Fruit fly (Drosophila melanogaster) whole organism, embryonic: ENCODE data around the gene Pex5.

ENCODE experiments used
- CG11247 ChIP-seq: fragments of 200-800 bp; sonication (Bioruptor generic); IDR thresholded peaks from 2 replicates; pipeline ENCODE4 v1.3.6; 2022; ENCODE audit warnings: missing biosample characterization, missing genetic modification characterization
- CG13424 ChIP-seq: fragments of 200-800 bp; sonication (Bioruptor generic); optimal IDR thresholded peaks from 2 replicates; lab custom pipeline; 2019; ENCODE audit warnings: missing biosample characterization, mild to moderate bottlenecking, missing genetic modification characterization, moderate library complexity
- CG14014 ChIP-seq: fragments of 200-800 bp; sonication (Bioruptor generic); IDR thresholded peaks from 2 replicates; pipeline ENCODE4 v1.3.6; 2022; ENCODE audit warnings: missing biosample characterization, missing genetic modification characterization
- CG15269 ChIP-seq: fragments of 200-800 bp; sonication (Bioruptor generic); optimal IDR thresholded peaks from 2 replicates; lab custom pipeline; 2018; ENCODE audit warnings: missing biosample characterization, mild to moderate bottlenecking, missing genetic modification characterization, moderate library complexity
- CG17612 ChIP-seq: fragments of 200-800 bp; sonication (Bioruptor generic); IDR thresholded peaks from 2 replicates; pipeline ENCODE4 v1.3.6; 2022; ENCODE audit warnings: missing biosample characterization, missing genetic modification characterization
- CG2199 ChIP-seq: fragments of 200-800 bp; sonication (Bioruptor generic); IDR thresholded peaks from 3 replicates; pipeline ENCODE4 v1.3.6; 2022; ENCODE audit warnings: missing biosample characterization, missing genetic modification characterization
- CG31224 ChIP-seq: fragments of 200-800 bp; sonication (Bioruptor generic); IDR thresholded peaks from 2 replicates; pipeline ENCODE4 v1.3.6; 2022; ENCODE audit warnings: missing biosample characterization, missing genetic modification characterization
- CG33213 ChIP-seq: fragments of 200-800 bp; sonication (Bioruptor generic); optimal IDR thresholded peaks from 3 replicates; lab custom pipeline; 2016; ENCODE audit warnings: missing biosample characterization, missing genetic modification characterization
- CG4360 ChIP-seq: fragments of 200-800 bp; sonication (Bioruptor generic); IDR thresholded peaks from 2 replicates; pipeline ENCODE4 v1.3.6; 2022; ENCODE audit warnings: missing biosample characterization, missing genetic modification characterization
- CG5953 ChIP-seq: fragments of 200-800 bp; sonication (Bioruptor generic); IDR thresholded peaks from 2 replicates; pipeline ENCODE4 v1.3.6; 2022; ENCODE audit warnings: missing biosample characterization, missing genetic modification characterization
- CG6765 ChIP-seq: fragments of 200-800 bp; sonication (Bioruptor generic); optimal IDR thresholded peaks from 3 replicates; lab custom pipeline; 2017; ENCODE audit warnings: missing biosample characterization, mild to moderate bottlenecking, missing genetic modification characterization
- CG7786 ChIP-seq: fragments of 200-800 bp; sonication (Bioruptor generic); optimal IDR thresholded peaks from 2 replicates; lab custom pipeline; 2016; ENCODE audit warnings: missing biosample characterization, missing genetic modification characterization
- CHES-1-like ChIP-seq: fragments of 200-800 bp; sonication (Bioruptor generic); optimal IDR thresholded peaks from 2 replicates; lab custom pipeline; 2016; ENCODE audit warnings: missing biosample characterization, missing genetic modification characterization
- E2f1 ChIP-seq: fragments of 200-800 bp; sonication (Bioruptor generic); IDR thresholded peaks from 2 replicates; pipeline ENCODE4 v1.3.6; 2022; ENCODE audit warnings: missing biosample characterization, missing genetic modification characterization
- Eip74EF ChIP-seq, 2 experiments: fragments of 200-800 bp in 1 of 2; fragments of >200 bp in 1 of 2; sonication (Bioruptor generic) in 1 of 2; optimal IDR thresholded peaks; 2 replicates each; lab custom pipeline; 2017 to 2019; ENCODE audit warnings: missing biosample characterization in 2 of 2, missing genetic modification characterization in 2 of 2, mild to moderate bottlenecking in 1 of 2, moderate library complexity in 1 of 2
- Hmr ChIP-seq: fragments of 200-800 bp; sonication (Bioruptor generic); optimal IDR thresholded peaks from 3 replicates; lab custom pipeline; 2017; ENCODE audit warnings: mild to moderate bottlenecking, missing biosample characterization, missing genetic modification reagents, missing genetic modification characterization
- Hr3 ChIP-seq: fragments of 200-800 bp; sonication (Bioruptor generic); optimal IDR thresholded peaks from 3 replicates; lab custom pipeline; 2016; ENCODE audit warnings: missing biosample characterization, missing genetic modification characterization
- Hr51 ChIP-seq, 2 experiments: fragments of 200-800 bp; sonication (Bioruptor generic); optimal IDR thresholded peaks; 2 replicates in 1 of 2; 3 replicates in 1 of 2; lab custom pipeline; 2016 to 2018; ENCODE audit warnings: missing biosample characterization in 2 of 2, missing genetic modification characterization in 2 of 2, mild to moderate bottlenecking in 1 of 2, moderate library complexity in 1 of 2
- NC2α ChIP-seq: fragments of 200-800 bp; sonication (Bioruptor generic); optimal IDR thresholded peaks from 2 replicates; lab custom pipeline; 2016; ENCODE audit warnings: missing biosample characterization, missing genetic modification characterization
- NfI ChIP-seq: fragments of 200-800 bp; sonication (Bioruptor generic); optimal IDR thresholded peaks from 3 replicates; lab custom pipeline; 2018; ENCODE audit warnings: missing biosample characterization, mild to moderate bottlenecking, missing genetic modification characterization, moderate library complexity
- Optix ChIP-seq: fragments of 200-800 bp; sonication (Bioruptor generic); IDR thresholded peaks from 3 replicates; pipeline ENCODE4 v1.3.6; 2022; ENCODE audit warnings: missing biosample characterization, missing genetic modification characterization
- Six4 ChIP-seq: fragments of 200-800 bp; sonication (Bioruptor generic); optimal IDR thresholded peaks from 2 replicates; lab custom pipeline; 2016; ENCODE audit warnings: missing biosample characterization, missing genetic modification characterization
- Spps ChIP-seq: fragments of 200-800 bp; sonication (Bioruptor generic); optimal IDR thresholded peaks from 2 replicates; lab custom pipeline; 2018; ENCODE audit warnings: missing biosample characterization, mild to moderate bottlenecking, missing genetic modification characterization
- Stat92E ChIP-seq, 3 experiments: fragments of >200 bp in 2 of 3; fragments of 200-800 bp in 1 of 3; sonication (Bioruptor generic) in 1 of 3; optimal IDR thresholded peaks; 2 replicates each; lab custom pipeline; 2017 to 2019; ENCODE audit warnings: missing biosample characterization in 3 of 3, missing genetic modification characterization in 3 of 3, mild to moderate bottlenecking in 1 of 3, moderate library complexity in 1 of 3
- Xbp1 ChIP-seq: fragments of 200-800 bp; sonication (Bioruptor generic); optimal IDR thresholded peaks from 3 replicates; lab custom pipeline; 2016; ENCODE audit warnings: missing biosample characterization, mild to moderate bottlenecking, missing genetic modification characterization
- al ChIP-seq: fragments of 200-800 bp; sonication (Bioruptor generic); IDR thresholded peaks from 2 replicates; pipeline ENCODE4 v1.3.6; 2022; ENCODE audit warnings: missing biosample characterization, missing genetic modification characterization
- ash1 ChIP-seq: fragments of 200-800 bp; sonication (Bioruptor generic); optimal IDR thresholded peaks from 2 replicates; lab custom pipeline; 2018; ENCODE audit warnings: missing biosample characterization, mild to moderate bottlenecking, missing genetic modification characterization
- ato ChIP-seq: fragments of 200-800 bp; sonication (Bioruptor generic); IDR thresholded peaks from 2 replicates; pipeline ENCODE4 v1.3.6; 2022; ENCODE audit warnings: missing biosample characterization, missing genetic modification characterization; ENCODE audit not compliant: partially characterized antibody
- bcd ChIP-seq: fragments of 200-800 bp; sonication (Bioruptor generic); optimal IDR thresholded peaks from 2 replicates; lab custom pipeline; 2017; ENCODE audit warnings: missing biosample characterization, mild to moderate bottlenecking, missing genetic modification characterization
- btn ChIP-seq: fragments of 200-800 bp; sonication (Bioruptor generic); optimal IDR thresholded peaks from 2 replicates; lab custom pipeline; 2016; ENCODE audit warnings: missing biosample characterization, missing genetic modification characterization
- cato ChIP-seq: fragments of 200-800 bp; sonication (Bioruptor generic); optimal IDR thresholded peaks from 2 replicates; lab custom pipeline; 2016; ENCODE audit warnings: missing biosample characterization, missing genetic modification characterization, borderline replicate concordance
- ci ChIP-seq: fragments of 200-800 bp; sonication (Bioruptor generic); IDR thresholded peaks from 3 replicates; pipeline ENCODE4 v1.3.6; 2022; ENCODE audit warnings: missing biosample characterization, missing genetic modification characterization
- dan ChIP-seq: fragments of 200-800 bp; sonication (Bioruptor generic); IDR thresholded peaks from 2 replicates; pipeline ENCODE4 v1.3.6; 2022; ENCODE audit warnings: missing biosample characterization, missing genetic modification characterization
- dati ChIP-seq: fragments of 200-800 bp; sonication (Bioruptor generic); IDR thresholded peaks from 2 replicates; pipeline ENCODE4 v1.3.6; 2022; ENCODE audit warnings: missing biosample characterization, missing genetic modification characterization
- dm ChIP-seq: fragments of 200-800 bp; sonication (Bioruptor generic); optimal IDR thresholded peaks from 3 replicates; lab custom pipeline; 2016; ENCODE audit warnings: missing biosample characterization, missing genetic modification characterization
- en ChIP-seq: fragments of 200-800 bp; sonication (Bioruptor generic); optimal IDR thresholded peaks from 2 replicates; lab custom pipeline; 2016; ENCODE audit warnings: missing biosample characterization, missing genetic modification characterization
- fru ChIP-seq: fragments of >200 bp; optimal IDR thresholded peaks from 2 replicates; lab custom pipeline; 2017
- hkb ChIP-seq, 2 experiments: fragments of 200-800 bp in 1 of 2; fragments of >200 bp in 1 of 2; sonication (Bioruptor generic) in 1 of 2; IDR thresholded peaks in 1 of 2; optimal IDR thresholded peaks in 1 of 2; 2 replicates each; pipeline versions ENCODE4 v1.3.6 to Lab custom; 2017 to 2022; ENCODE audit warnings: missing biosample characterization in 1 of 2, missing genetic modification characterization in 1 of 2
- klu ChIP-seq: fragments of 200-800 bp; sonication (Bioruptor generic); IDR thresholded peaks from 2 replicates; pipeline ENCODE4 v1.3.6; 2022; ENCODE audit warnings: missing biosample characterization, missing genetic modification characterization
- lab ChIP-seq: fragments of 200-800 bp; sonication (Bioruptor generic); optimal IDR thresholded peaks from 3 replicates; lab custom pipeline; 2017; ENCODE audit warnings: missing biosample characterization, missing genetic modification characterization, mild to moderate bottlenecking, moderate library complexity, missing genetic modification reagents
- pan ChIP-seq, 4 experiments: fragments of >200 bp in 3 of 4; fragments of 200-800 bp in 1 of 4; sonication (Bioruptor generic) in 1 of 4; optimal IDR thresholded peaks in 3 of 4; IDR thresholded peaks in 1 of 4; 2 replicates each; pipeline versions ENCODE4 v1.3.6 to Lab custom; 2017 to 2022; ENCODE audit warnings: missing biosample characterization in 2 of 4, missing genetic modification characterization in 2 of 4, mixed read lengths in 1 of 4
- ranshi ChIP-seq: fragments of 200-800 bp; sonication (Bioruptor generic); IDR thresholded peaks from 2 replicates; pipeline ENCODE4 v1.3.6; 2022; ENCODE audit warnings: missing biosample characterization, missing genetic modification characterization
- scrt ChIP-seq: fragments of 200-800 bp; sonication (Bioruptor generic); optimal IDR thresholded peaks from 2 replicates; lab custom pipeline; 2018; ENCODE audit warnings: missing biosample characterization, mild to moderate bottlenecking, missing genetic modification characterization, moderate library complexity
- sima ChIP-seq: fragments of 200-800 bp; sonication (Bioruptor generic); optimal IDR thresholded peaks from 2 replicates; lab custom pipeline; 2016; ENCODE audit warnings: missing biosample characterization, missing genetic modification characterization
- slbo ChIP-seq: fragments of 200-800 bp; sonication (Bioruptor generic); IDR thresholded peaks from 2 replicates; pipeline ENCODE4 v1.3.6; 2022; ENCODE audit warnings: missing biosample characterization, missing genetic modification characterization
- sna ChIP-seq: fragments of 200-800 bp; sonication (Bioruptor generic); IDR thresholded peaks from 2 replicates; pipeline ENCODE4 v1.3.6; 2022; ENCODE audit warnings: missing biosample characterization, missing genetic modification characterization; ENCODE audit not compliant: partially characterized antibody
- toy ChIP-seq: fragments of 200-800 bp; sonication (Bioruptor generic); IDR thresholded peaks from 2 replicates; pipeline ENCODE4 v1.3.6; 2022; ENCODE audit warnings: missing biosample characterization, missing genetic modification characterization
- yki ChIP-seq: fragments of >200 bp; optimal IDR thresholded peaks from 3 replicates; lab custom pipeline; 2018
- zfh1 ChIP-seq: fragments of 200-800 bp; sonication (Bioruptor generic); IDR thresholded peaks from 3 replicates; pipeline ENCODE4 v1.3.6; 2022; ENCODE audit warnings: missing biosample characterization, missing genetic modification characterization

The Pex5 gene

DNA sequence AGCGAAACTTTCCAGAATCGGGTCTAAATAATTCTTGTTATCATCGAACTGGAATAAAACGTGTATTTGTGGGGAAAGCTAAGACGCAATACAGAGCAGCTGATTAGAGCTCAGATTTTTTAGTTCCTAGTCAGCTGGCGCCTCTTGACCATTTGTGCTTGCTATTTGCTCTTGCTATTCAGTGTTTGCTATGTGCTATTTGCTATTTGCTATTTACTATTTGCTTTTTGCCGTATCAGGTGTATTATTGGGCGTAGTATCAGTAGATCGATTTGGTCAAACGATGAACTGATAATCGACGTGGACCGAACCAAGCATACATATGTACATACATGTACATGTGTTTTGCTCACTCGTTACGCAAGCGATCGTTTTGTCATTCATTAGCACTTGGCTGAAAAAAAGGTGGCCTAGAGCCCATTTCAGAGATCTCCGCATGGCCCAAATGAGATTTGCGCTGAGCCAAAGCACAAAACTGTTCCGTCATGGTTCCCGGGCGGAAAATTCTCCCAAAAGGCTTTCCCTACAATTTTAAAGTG, 23.4 kb downstream of the Pex5 start (continued):
- peak; percentile 57 for TF ChIP-seq CHES-1-like (GFP tag; lab: Kevin White, UChicago)
- no peak for TF ChIP-seq fru
- peak; percentile 81 for TF ChIP-seq Hmr
- no peak for TF ChIP-seq ranshi
- TF ChIP-seq klu (GFP tag; lab: Robert Waterston, UW): 0 out of 2 replicates have a peak, but pooled peaks have one; percentile 23
- TF ChIP-seq dan (GFP tag; lab: Robert Waterston, UW): no peak
- TF ChIP-seq sna (GFP tag; lab: Robert Waterston, UW): no peak
- TF ChIP-seq E2f1 (GFP tag; lab: Robert Waterston, UW): no peak
- no peak for TF ChIP-seq Optix
- peak; percentile 52; the same call in 1 of the 2 replicates for TF ChIP-seq CG14014
- TF ChIP-seq pan (optimal IDR thresholded peaks at IDR 0.05; lab: Kevin White, UChicago): no peak
- peak in 1 of 2 experiments; percentile 63 for TF ChIP-seq pan (GFP tag; optimal IDR thresholded peaks at IDR 0.05 in 1 of 2, IDR thresholded peaks at IDR 0.05 in 1 of 2)
- TF ChIP-seq cato: no peak
- TF ChIP-seq hkb (optimal IDR thresholded peaks at IDR 0.05; lab: Kevin White, UChicago): no peak
- peak; percentile 72 for TF ChIP-seq hkb (GFP tag; IDR thresholded peaks at IDR 0.05; lab: Robert Waterston, UW)
- TF ChIP-seq CG17612 (GFP tag; lab: Robert Waterston, UW): no peak
- TF ChIP-seq scrt: peak; percentile 17
- no peak for TF ChIP-seq yki (lab: Kevin White, UChicago)
- TF ChIP-seq ash1: peak; percentile 29
- TF ChIP-seq toy: peak; percentile 53; the same call in 1 of the 2 replicates
- TF ChIP-seq sima (GFP tag; lab: Kevin White, UChicago): no peak
- TF ChIP-seq ato (GFP tag; lab: Robert Waterston, UW): no peak
- no peak for TF ChIP-seq NC2α (GFP tag; lab: Kevin White, UChicago)
- TF ChIP-seq Spps: no peak
- peak; percentile 50 for TF ChIP-seq CG33213 (GFP tag; lab: Kevin White, UChicago)
- peak; percentile 52 for TF ChIP-seq slbo
- no peak for TF ChIP-seq Stat92E (GFP tag; optimal IDR thresholded peaks at IDR 0.05; lab: Kevin White, UChicago)
- TF ChIP-seq CG5953 (GFP tag; lab: Robert Waterston, UW): 0 out of 2 replicates have a peak, but pooled peaks have one; percentile 31
- TF ChIP-seq ci (GFP tag; lab: Robert Waterston, UW): peak; percentile 76; the same call in 2 of the 3 replicates
- no peak for TF ChIP-seq dati (GFP tag; lab: Robert Waterston, UW)
- TF ChIP-seq CG2199 (GFP tag; lab: Robert Waterston, UW): no peak
- TF ChIP-seq CG4360 (GFP tag; lab: Robert Waterston, UW): no peak
- TF ChIP-seq btn (GFP tag; lab: Kevin White, UChicago): peak; percentile 18
- no peak for TF ChIP-seq Eip74EF (GFP tag; optimal IDR thresholded peaks at IDR 0.05; lab: Kevin White, UChicago)
- peak; percentile 59 for TF ChIP-seq CG7786 (GFP tag; lab: Kevin White, UChicago)
- TF ChIP-seq Hr51 (GFP tag; optimal IDR thresholded peaks at IDR 0.05; lab: Kevin White, UChicago): peak in 1 of 2 experiments; percentile 7
- 0 out of 2 replicates have a peak, but pooled peaks have one; percentile 52 for TF ChIP-seq CG11247 (GFP tag; lab: Robert Waterston, UW)
- no peak for TF ChIP-seq Xbp1 (GFP tag; lab: Kevin White, UChicago)
- peak; percentile 17 for TF ChIP-seq NfI (GFP tag; lab: Kevin White, UChicago)
- TF ChIP-seq dm (GFP tag; lab: Kevin White, UChicago): peak; percentile 4
- TF ChIP-seq bcd (GFP tag; lab: Kevin White, UChicago): peak; percentile 5
- peak; percentile 77 for TF ChIP-seq lab (GFP tag; lab: Kevin White, UChicago)
- TF ChIP-seq CG13424 (tag; lab: Kevin White, UChicago): no peak
- TF ChIP-seq Hr3 (GFP tag; lab: Kevin White, UChicago): peak; percentile 9
- TF ChIP-seq Six4 (GFP tag; lab: Kevin White, UChicago): no peak
- TF ChIP-seq zfh1: peak; percentile 60; the same call in 1 of the 3 replicates
- TF ChIP-seq CG6765 (GFP tag; lab: Kevin White, UChicago): peak; percentile 13
- peak; percentile 5; the same call in 1 of the 2 replicates for TF ChIP-seq al (GFP tag; lab: Robert Waterston, UW)
- peak; percentile 48 for TF ChIP-seq en (GFP tag; lab: Kevin White, UChicago)
- peak; percentile 33 for TF ChIP-seq CG15269
- 0 out of 2 replicates have a peak, but pooled peaks have one; percentile 39 for TF ChIP-seq CG31224 (GFP tag; lab: Robert Waterston, UW)
